Worm (Caenorhabditis elegans): ENCODE data around the gene K05G3.2.

DNA sequence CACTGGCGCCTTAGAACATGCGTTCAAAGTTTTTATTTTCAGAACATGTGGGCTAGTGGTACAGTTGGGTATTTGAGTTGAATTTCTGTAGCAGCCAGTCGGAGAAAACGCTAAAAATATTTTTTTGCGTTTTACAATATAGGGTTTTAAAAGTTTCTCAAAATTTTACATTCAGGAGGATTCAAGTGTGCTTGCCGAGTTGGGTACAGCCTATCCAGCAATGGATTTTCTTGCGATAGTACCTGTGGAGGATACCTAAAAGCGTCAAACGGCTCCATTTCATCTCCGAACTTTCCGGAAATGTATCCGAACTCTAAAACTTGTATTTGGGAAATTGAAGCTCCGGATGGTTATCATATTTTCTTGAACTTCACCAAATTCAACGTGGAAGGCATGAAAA, 28.6 kb upstream of the K05G3.2 start:
- TF ChIP-seq ceh-14 (tag; optimal IDR thresholded peaks at IDR 0.05) = no peak
- TF ChIP-seq tbx-2 (tag; optimal IDR thresholded peaks at IDR 0.05) = no peak
- no peak for TF ChIP-seq pqm-1 (tag; optimal IDR thresholded peaks at IDR 0.05)
- no peak for TF ChIP-seq ceh-48 (tag; optimal IDR thresholded peaks at IDR 0.05)
- no peak for TF ChIP-seq ama-1 (optimal IDR thresholded peaks at IDR 0.05)
- no peak for TF ChIP-seq lin-11 (tag; optimal IDR thresholded peaks at IDR 0.05)
